Worm (Caenorhabditis elegans) whole organism, young adult: ENCODE measurements around the gene Y39B6A.30.

ENCODE experiments used
- B0261.1 ChIP-seq: sonication (generic microtip); optimal IDR thresholded peaks from 2 replicates; lab custom pipeline; 2016; ENCODE audit warnings: mild to moderate bottlenecking, missing genetic modification characterization, moderate library complexity, missing compliant biosample characterization
- ztf-3 ChIP-seq: fragments of 200-800 bp; sonication (Bioruptor generic); optimal IDR thresholded peaks from 2 replicates; lab custom pipeline; 2018; ENCODE audit warnings: mild to moderate bottlenecking, missing genetic modification characterization, missing compliant biosample characterization

- TF ChIP-seq ztf-3 (GFP tag; lab: Kevin White, UChicago) (no peak), B0261.1 (no peak)
Measured at ce11 chrV:18976539-18976938, 37.8 kb upstream of the Y39B6A.30 start.
